Worm (Caenorhabditis elegans) whole organism, midembryonic: ENCODE data around the gene fbxc-34.
A peak's percentile ranks its signal among the peaks of the same experiment; 100 is the strongest.

ENCODE experiments used
- T22C8.4 ChIP-seq: fragments of 200-800 bp; sonication (Bioruptor generic); IDR thresholded peaks from 2 replicates; pipeline ENCODE4 v1.3.6; 2022; ENCODE audit warnings: missing genetic modification characterization, missing compliant biosample characterization
- cog-1 ChIP-seq: sonication (generic microtip); optimal IDR thresholded peaks from 2 replicates; lab custom pipeline; 2016; ENCODE audit warnings: missing genetic modification characterization, missing compliant biosample characterization
- flt-1 ChIP-seq: fragments of 200-800 bp; sonication (Bioruptor generic); IDR thresholded peaks from 2 replicates; pipeline ENCODE4 v1.3.6; 2022; ENCODE audit warnings: missing genetic modification characterization, missing compliant biosample characterization
- klf-2 ChIP-seq: fragments of 200-800 bp; sonication (Bioruptor generic); conservative IDR thresholded peaks from 2 replicates; pipeline ENCODE4 v1.3.6; 2022; ENCODE audit warnings: missing genetic modification reagents, missing genetic modification characterization, missing compliant biosample characterization
- med-1 ChIP-seq: sonication (generic microtip); optimal IDR thresholded peaks from 2 replicates; lab custom pipeline; 2017; ENCODE audit warnings: missing genetic modification characterization, mild to moderate bottlenecking, missing compliant biosample characterization, antibody characterized with exemption, missing genetic modification reagents; ENCODE audit not compliant: insufficient read depth
- ref-1 ChIP-seq: fragments of 200-800 bp; sonication (Bioruptor generic); conservative IDR thresholded peaks from 2 replicates; pipeline ENCODE4 v1.3.6; 2022; ENCODE audit warnings: missing genetic modification reagents, missing genetic modification characterization, missing compliant biosample characterization
- tab-1 ChIP-seq: fragments of 200-800 bp; sonication (Bioruptor generic); IDR thresholded peaks from 2 replicates; pipeline ENCODE4 v1.3.6; 2022; ENCODE audit warnings: missing genetic modification characterization, missing compliant biosample characterization
- ztf-23 ChIP-seq: fragments of 200-800 bp; sonication (Bioruptor generic); IDR thresholded peaks from 2 replicates; pipeline ENCODE4 v1.3.6; 2022; ENCODE audit warnings: missing genetic modification reagents, missing genetic modification characterization, missing compliant biosample characterization
- ztf-29 ChIP-seq: fragments of 200-800 bp; sonication (Bioruptor generic); IDR thresholded peaks from 2 replicates; pipeline ENCODE4 v1.3.6; 2022; ENCODE audit warnings: missing genetic modification reagents, missing genetic modification characterization, missing compliant biosample characterization

The fbxc-34 gene

DNA sequence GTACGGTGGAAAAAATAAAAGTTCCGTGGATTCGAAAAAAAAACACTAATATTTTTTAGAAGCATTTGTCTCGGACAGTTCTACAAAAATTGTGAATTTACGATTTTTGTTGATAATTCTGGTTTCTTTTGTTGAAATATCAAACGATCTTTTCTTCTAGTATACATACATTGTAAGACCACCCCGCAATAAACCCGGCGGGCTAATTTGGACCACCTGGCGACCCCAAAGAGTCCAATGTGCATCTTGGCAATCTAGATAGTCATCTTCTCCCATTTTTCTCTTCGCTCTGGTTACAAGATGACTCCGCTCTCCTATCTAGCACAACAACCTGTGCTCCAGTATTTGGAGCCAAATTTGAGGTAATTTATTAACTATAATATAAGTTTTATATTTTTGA lies 15.2 kb upstream of the fbxc-34 start, which contains the start of gene fbxc-29:
fbxc-29 (plus strand) TSS at position 301 of the 400 bp plus-strand sequence.
- TF ChIP-seq flt-1 (GFP tag; lab: Robert Waterston, UW) (no peak), med-1 (GFP tag; lab: Kevin White, UChicago) (no peak), ref-1 (no peak), klf-2 (no peak), cog-1 (tag; lab: Kevin White, UChicago) (no peak)

DNA sequence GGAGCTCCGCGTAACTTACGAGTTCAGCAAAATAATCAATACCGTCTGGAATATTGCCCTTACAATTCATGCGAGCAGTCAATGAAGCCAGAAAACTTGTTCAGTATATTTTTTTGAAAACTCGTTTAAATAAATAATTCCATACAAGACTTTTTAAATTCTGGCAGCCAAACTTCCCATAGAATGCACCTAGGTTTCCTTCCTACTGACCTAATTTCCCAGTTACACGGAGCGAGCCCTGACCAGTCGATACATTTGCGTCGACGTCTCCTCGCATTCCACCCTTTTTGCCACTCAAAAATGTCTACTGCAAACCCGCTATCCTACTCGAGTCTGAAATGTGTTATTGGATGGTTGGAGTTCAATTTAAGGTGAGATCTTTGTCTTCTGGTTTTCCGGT lies 13.6 kb upstream of the fbxc-34 start, which contains the start of gene fbxc-30:
fbxc-30 (plus strand) TSS at position 301 of the 400 bp plus-strand sequence.
- TF ChIP-seq flt-1 (GFP tag; lab: Robert Waterston, UW) = no peak
- TF ChIP-seq cog-1 (tag; lab: Kevin White, UChicago) = no peak
- TF ChIP-seq med-1 (GFP tag; lab: Kevin White, UChicago) = no peak
- TF ChIP-seq T22C8.4 (GFP tag; lab: Robert Waterston, UW) = no peak
- no peak for TF ChIP-seq ref-1
- no peak for TF ChIP-seq ztf-23
- no peak for TF ChIP-seq tab-1
- TF ChIP-seq klf-2 = no peak
- no peak for TF ChIP-seq ztf-29 (GFP tag; lab: Robert Waterston, UW)

DNA sequence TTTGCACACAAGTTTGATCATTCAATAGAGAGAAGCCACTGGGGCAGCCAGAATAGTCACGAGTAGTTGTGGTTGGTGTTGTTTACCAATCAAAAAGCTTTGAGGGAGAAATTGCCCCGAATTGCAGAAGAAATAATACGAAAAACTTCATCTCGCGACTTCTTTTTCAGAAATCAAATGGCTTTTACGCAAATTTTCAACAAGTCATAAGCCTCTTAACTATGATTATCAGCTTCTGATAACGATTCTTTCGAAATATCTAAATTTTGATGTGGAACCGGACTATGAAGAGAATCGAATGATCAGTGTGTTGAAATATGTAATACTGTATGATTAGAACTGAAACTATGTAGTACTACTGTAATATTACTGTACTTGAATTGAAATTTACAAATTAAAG lies 10.6 kb upstream of the fbxc-34 start:
- TF ChIP-seq ztf-29 (GFP tag; lab: Robert Waterston, UW) (no peak), T22C8.4 (GFP tag; lab: Robert Waterston, UW) (no peak), klf-2 (no peak), flt-1 (GFP tag; lab: Robert Waterston, UW) (no peak), ztf-23 (no peak), cog-1 (tag; lab: Kevin White, UChicago) (no peak), ref-1 (no peak), tab-1 (no peak), med-1 (GFP tag; lab: Kevin White, UChicago) (no peak)

DNA sequence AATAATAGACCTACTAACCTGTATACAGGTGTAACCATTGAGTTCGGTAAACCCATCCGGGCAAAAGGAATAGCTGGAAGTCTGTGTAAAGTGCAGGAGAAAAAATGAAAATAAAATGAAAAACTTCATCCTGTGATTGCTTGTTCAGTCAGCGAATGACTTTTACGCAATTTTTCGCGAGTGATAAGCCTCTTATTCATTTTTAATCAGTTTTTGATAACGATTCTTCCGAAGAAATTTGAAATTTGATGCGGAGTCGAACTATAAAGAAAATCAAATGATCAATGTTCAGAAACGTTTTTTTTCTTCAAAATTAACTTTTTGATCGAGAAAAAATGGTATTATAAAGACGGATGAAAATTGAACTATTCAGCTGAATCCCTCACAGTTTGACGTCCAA lies 8.2 kb upstream of the fbxc-34 start:
- TF ChIP-seq T22C8.4 (GFP tag; lab: Robert Waterston, UW) (no peak), ztf-29 (GFP tag; lab: Robert Waterston, UW) (no peak), tab-1 (no peak), ref-1 (no peak), cog-1 (tag; lab: Kevin White, UChicago) (no peak), ztf-23 (no peak), med-1 (GFP tag; lab: Kevin White, UChicago) (no peak), flt-1 (GFP tag; lab: Robert Waterston, UW) (no peak), klf-2 (no peak)

DNA sequence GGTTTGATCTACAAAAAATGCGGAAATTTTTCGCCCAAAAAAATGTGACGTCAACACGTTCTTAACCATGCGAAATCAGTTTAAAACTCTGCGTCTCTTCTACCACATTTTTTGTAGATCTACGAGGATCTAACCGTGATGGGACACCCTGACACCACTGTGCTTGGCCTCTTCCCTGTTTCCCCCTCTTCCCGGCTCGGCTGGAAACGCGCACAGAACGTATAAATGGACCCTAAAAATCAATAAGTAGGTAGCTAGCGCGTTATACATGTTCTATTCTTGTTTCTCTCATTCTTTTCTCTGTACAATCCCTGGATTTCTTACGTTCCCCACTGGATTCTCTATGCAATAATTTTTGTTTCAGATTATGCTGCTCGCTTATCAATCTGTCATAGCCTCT lies 7.5 kb upstream of the fbxc-34 start, which contains the start of gene fbxc-28:
fbxc-28 (plus strand) TSS at position 301 of the 400 bp plus-strand sequence.
- TF ChIP-seq ref-1 (no peak), klf-2 (no peak), ztf-23 (no peak), cog-1 (tag; lab: Kevin White, UChicago) (no peak), med-1 (GFP tag; lab: Kevin White, UChicago) (no peak), T22C8.4 (GFP tag; lab: Robert Waterston, UW) (no peak), flt-1 (GFP tag; lab: Robert Waterston, UW) (no peak), ztf-29 (GFP tag; lab: Robert Waterston, UW) (no peak), tab-1 (no peak)

DNA sequence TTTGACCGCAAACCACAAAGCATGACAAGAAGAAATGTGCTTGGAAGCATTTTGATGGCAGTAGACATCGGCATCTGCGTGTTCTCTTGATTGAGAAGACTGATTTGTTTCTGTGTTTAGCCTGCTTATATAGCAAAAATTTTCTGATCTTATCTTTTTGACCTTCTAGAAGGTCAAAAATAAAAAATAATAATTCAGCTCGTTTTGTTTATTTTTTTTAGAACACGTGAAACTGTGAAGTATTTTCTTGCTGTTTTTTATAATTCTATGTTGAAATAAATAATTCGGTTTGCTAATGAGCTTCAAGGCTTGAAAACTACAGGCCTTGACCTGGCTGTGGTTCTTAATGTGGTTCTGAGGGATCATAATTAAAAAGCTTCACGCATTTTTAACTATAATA lies 3.6 kb upstream of the fbxc-34 start, which contains the start of gene R07C3.13:
R07C3.13 (minus strand) TSS at position 101 of the 400 bp plus-strand sequence.
- TF ChIP-seq ref-1 = no peak
- no peak for TF ChIP-seq flt-1 (GFP tag; lab: Robert Waterston, UW)
- TF ChIP-seq ztf-29 (GFP tag; lab: Robert Waterston, UW) = no peak
- no peak for TF ChIP-seq med-1 (GFP tag; lab: Kevin White, UChicago)
- TF ChIP-seq cog-1 (tag; lab: Kevin White, UChicago) = no peak
- TF ChIP-seq T22C8.4 (GFP tag; lab: Robert Waterston, UW) = no peak
- no peak for TF ChIP-seq ztf-23
- TF ChIP-seq klf-2 = no peak
- TF ChIP-seq tab-1 = no peak

DNA sequence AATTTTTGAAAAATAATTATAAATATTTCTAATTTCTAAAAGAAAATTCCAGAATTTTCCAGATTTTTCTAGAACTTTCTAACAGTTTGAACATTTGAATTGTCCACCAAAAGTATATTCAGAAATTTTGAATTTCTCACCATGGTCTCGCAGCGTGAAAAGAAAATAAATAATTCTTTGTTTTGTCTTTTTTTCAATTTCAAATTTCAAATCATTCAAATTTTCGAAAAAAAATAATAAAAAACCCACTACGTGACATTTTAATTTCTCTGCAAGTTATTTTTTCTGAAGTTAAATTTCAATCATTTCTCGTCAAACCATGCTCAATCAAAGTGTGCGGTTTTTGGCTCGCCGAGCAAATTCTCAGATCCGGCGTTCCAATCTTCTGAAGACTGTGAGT lies 1.7 kb downstream of the fbxc-34 start, which contains the start of gene acs-15:
acs-15 (plus strand) TSS at position 301 of the 400 bp plus-strand sequence.
- TF ChIP-seq flt-1 (GFP tag; lab: Robert Waterston, UW) = no peak
- no peak for TF ChIP-seq med-1 (GFP tag; lab: Kevin White, UChicago)
- no peak for TF ChIP-seq ref-1
- TF ChIP-seq T22C8.4 (GFP tag; lab: Robert Waterston, UW) = no peak
- no peak for TF ChIP-seq klf-2
- TF ChIP-seq tab-1 = no peak
- TF ChIP-seq ztf-29 (GFP tag; lab: Robert Waterston, UW) = no peak
- no peak for TF ChIP-seq ztf-23
- no peak for TF ChIP-seq cog-1 (tag; lab: Kevin White, UChicago)

DNA sequence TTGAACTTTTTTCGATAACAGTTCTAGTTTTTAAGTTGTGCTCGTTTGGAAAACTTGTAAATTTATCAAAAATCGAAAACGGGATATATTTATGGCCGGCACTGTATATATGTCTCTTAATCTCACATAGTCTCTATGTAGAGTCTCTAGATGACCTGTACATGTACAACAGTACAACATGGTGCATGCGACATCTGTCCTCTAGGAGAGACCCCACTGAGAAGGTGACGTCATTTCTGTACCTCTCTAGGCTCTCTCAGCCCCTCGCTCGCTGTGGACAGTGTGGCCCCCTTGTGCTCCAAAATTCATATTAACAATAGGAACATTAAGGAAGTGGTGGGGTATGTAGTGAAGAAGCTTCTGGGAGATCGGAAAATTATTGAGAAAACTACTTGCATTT lies 6.3 kb downstream of the fbxc-34 start:
- TF ChIP-seq ztf-29 (GFP tag; lab: Robert Waterston, UW) (no peak), ztf-23 (no peak), flt-1 (GFP tag; lab: Robert Waterston, UW) (peak; percentile 54; the same call in 1 of the 2 replicates), tab-1 (no peak), med-1 (GFP tag; lab: Kevin White, UChicago) (no peak), klf-2 (no peak)

DNA sequence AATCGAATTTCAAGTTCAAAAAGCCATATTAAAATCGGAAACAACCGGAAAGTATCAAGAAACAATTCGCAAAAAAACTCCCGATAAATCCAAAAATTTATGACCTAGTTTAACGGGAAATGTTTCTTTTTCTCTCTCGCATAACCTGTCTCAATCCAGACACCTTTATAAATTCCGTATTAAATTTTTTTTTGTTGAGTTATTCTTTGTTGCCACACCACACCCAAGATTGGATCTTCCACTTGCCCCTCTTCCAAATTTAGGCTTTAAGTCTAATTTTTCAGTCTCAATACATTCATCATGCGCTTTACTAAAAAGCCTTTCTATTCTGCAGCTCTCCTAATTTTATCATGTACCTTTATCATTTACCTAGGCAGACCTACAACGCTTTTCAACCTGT lies 7.6 kb downstream of the fbxc-34 start, which contains the start of gene R07C3.3:
R07C3.3 (plus strand) TSS at position 301 of the 400 bp plus-strand sequence.
- TF ChIP-seq ztf-29 (GFP tag; lab: Robert Waterston, UW) (no peak), ref-1 (no peak), ztf-23 (no peak), cog-1 (tag; lab: Kevin White, UChicago) (no peak), tab-1 (no peak), med-1 (GFP tag; lab: Kevin White, UChicago) (no peak), flt-1 (GFP tag; lab: Robert Waterston, UW) (no peak), T22C8.4 (GFP tag; lab: Robert Waterston, UW) (no peak), klf-2 (no peak)

DNA sequence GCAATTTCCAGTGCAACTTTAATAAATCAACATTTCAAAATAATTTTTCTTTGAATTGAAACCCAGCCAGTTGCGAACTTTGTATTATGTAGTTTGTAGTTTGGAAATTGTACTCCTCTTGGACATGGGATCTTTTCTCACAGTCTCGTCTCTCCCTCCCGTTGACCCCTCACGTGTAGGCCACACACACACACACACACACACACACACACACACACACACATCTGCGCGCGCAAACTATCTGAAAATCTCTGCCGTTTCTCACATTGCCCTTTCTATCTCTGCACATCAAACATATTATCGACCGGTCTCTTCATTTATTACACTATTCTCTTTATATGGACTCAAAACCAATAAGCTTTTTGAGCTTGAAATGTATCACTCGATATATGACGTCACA lies 9.8 kb downstream of the fbxc-34 start, which contains the start of gene fbxc-36:
fbxc-36 (plus strand) TSS at position 205 of the 400 bp plus-strand sequence.
- TF ChIP-seq med-1 (GFP tag; lab: Kevin White, UChicago) (no peak), ztf-29 (GFP tag; lab: Robert Waterston, UW) (no peak), ref-1 (no peak), tab-1 (no peak), cog-1 (tag; lab: Kevin White, UChicago) (no peak), ztf-23 (no peak), T22C8.4 (GFP tag; lab: Robert Waterston, UW) (no peak), flt-1 (GFP tag; lab: Robert Waterston, UW) (no peak), klf-2 (no peak)
